Worm (Caenorhabditis elegans): Measurements from ENCODE around the gene Y48B6A.13.
A peak's percentile ranks its signal among the peaks of the same experiment; 100 is the strongest.

The Y48B6A.13 gene

ce11 chrII:14255850-14256249, 29.8 kb upstream of the Y48B6A.13 start:
- TF ChIP-seq madf-3 (GFP tag; IDR thresholded peaks at IDR 0.05) (no peak), F57C9.4 (tag; optimal IDR thresholded peaks at IDR 0.05) (no peak), egrh-3 (GFP tag; IDR thresholded peaks at IDR 0.05) (no peak), bed-1 (GFP tag; IDR thresholded peaks at IDR 0.05) (no peak), chd-7 (tag; optimal IDR thresholded peaks at IDR 0.05) (no peak), snpc-1.1 (tag; optimal IDR thresholded peaks at IDR 0.05; ENCODE audit: insufficient read depth) (no peak), B0019.2 (GFP tag; conservative IDR thresholded peaks at IDR 0.05) (no peak), F39B2.1 (GFP tag; IDR thresholded peaks at IDR 0.05) (no peak), die-1 (tag; optimal IDR thresholded peaks at IDR 0.05) (no peak), nhr-90 (tag; optimal IDR thresholded peaks at IDR 0.05) (no peak), lsl-1 (GFP tag; optimal IDR thresholded peaks at IDR 0.05) (peak; percentile 67), F57A8.1 (GFP tag; optimal IDR thresholded peaks at IDR 0.05) (no peak), hlh-26 (GFP tag; conservative IDR thresholded peaks at IDR 0.05) (no peak), Y79H2A.3 (GFP tag; conservative IDR thresholded peaks at IDR 0.05) (no peak), D2030.7 (GFP tag; IDR thresholded peaks at IDR 0.05) (no peak; the same call in 1 of the 2 replicates), lin-40 (tag; optimal IDR thresholded peaks at IDR 0.05) (no peak), ztf-22 (GFP tag; optimal IDR thresholded peaks at IDR 0.05) (no peak), nhr-179 (tag; optimal IDR thresholded peaks at IDR 0.05) (no peak), B0035.1 (tag; optimal IDR thresholded peaks at IDR 0.05) (no peak), K11D2.4 (GFP tag; IDR thresholded peaks at IDR 0.05) (no peak), cebp-2 (GFP tag; IDR thresholded peaks at IDR 0.05) (no peak), pbrm-1 (GFP tag; IDR thresholded peaks at IDR 0.05) (no peak), K12H6.12 (tag; optimal IDR thresholded peaks at IDR 0.05) (no peak), ceh-100 (GFP tag; IDR thresholded peaks at IDR 0.05) (no peak), ztf-18 (tag; optimal IDR thresholded peaks at IDR 0.05) (no peak), gei-17 (GFP tag; optimal IDR thresholded peaks at IDR 0.05) (no peak), F52B5.7 (tag; optimal IDR thresholded peaks at IDR 0.05) (no peak), dpff-1 (tag; optimal IDR thresholded peaks at IDR 0.05) (no peak), B0336.3 (GFP tag; IDR thresholded peaks at IDR 0.05) (0 out of 2 replicates have a peak, but pooled peaks have one; percentile 9), hmg-1.2 (GFP tag; IDR thresholded peaks at IDR 0.05) (no peak), dpl-1 (GFP tag; optimal IDR thresholded peaks at IDR 0.05) (no peak), xnd-1 (tag; optimal IDR thresholded peaks at IDR 0.05) (peak; percentile 29), attf-3 (GFP tag; conservative IDR thresholded peaks at IDR 0.05) (no peak), cebp-1 (GFP tag; IDR thresholded peaks at IDR 0.05) (0 out of 2 replicates have a peak, but pooled peaks have one; percentile 8), cebp-1 (tag; optimal IDR thresholded peaks at IDR 0.05) (no peak), T07F8.4 (tag; optimal IDR thresholded peaks at IDR 0.05) (no peak), nfya-1 (tag; optimal IDR thresholded peaks at IDR 0.05; ENCODE audit: borderline replicate concordance, insufficient read depth) (no peak), hsf-1 (GFP tag; IDR thresholded peaks at IDR 0.05) (no peak), tbx-9 (tag; optimal IDR thresholded peaks at IDR 0.05; ENCODE audit: borderline replicate concordance) (no peak), Y95B8A.8 (GFP tag; IDR thresholded peaks at IDR 0.05) (no peak), ceh-58 (GFP tag; IDR thresholded peaks at IDR 0.05) (no peak), fkh-3 (tag; optimal IDR thresholded peaks at IDR 0.05) (no peak), egl-44 (GFP tag; IDR thresholded peaks at IDR 0.05) (no peak), sea-2 (GFP tag; IDR thresholded peaks at IDR 0.05) (no peak), mxl-1 (tag; optimal IDR thresholded peaks at IDR 0.05) (no peak), atf-7 (tag; optimal IDR thresholded peaks at IDR 0.05) (peak; percentile 45), sdz-38 (tag; optimal IDR thresholded peaks at IDR 0.05) (no peak), nhr-120 (GFP tag; IDR thresholded peaks at IDR 0.05) (no peak), ceh-91 (GFP tag; IDR thresholded peaks at IDR 0.05) (0 out of 2 replicates have a peak, but pooled peaks have one; percentile 19), aptf-3 (GFP tag; IDR thresholded peaks at IDR 0.05) (no peak)
